Fruit fly (Drosophila melanogaster) whole organism, embryonic: ENCODE data around the gene Sbf.

Experiments
- Abd-B ChIP-seq: fragments of 200-800 bp; sonication (Bioruptor generic); optimal IDR thresholded peaks from 2 replicates; lab custom pipeline; 2018; ENCODE audit warnings: missing biosample characterization, mild to moderate bottlenecking, missing genetic modification characterization, moderate library complexity
- CG10147 ChIP-seq: fragments of 200-800 bp; sonication (Bioruptor generic); optimal IDR thresholded peaks from 2 replicates; lab custom pipeline; 2019; ENCODE audit warnings: missing biosample characterization, mild to moderate bottlenecking, missing genetic modification characterization, moderate library complexity
- CG10321 ChIP-seq: fragments of 200-800 bp; sonication (Bioruptor generic); IDR thresholded peaks from 2 replicates; pipeline ENCODE4 v1.3.6; 2022; ENCODE audit warnings: missing biosample characterization, missing genetic modification characterization
- CG12155 ChIP-seq: fragments of 200-800 bp; sonication (Bioruptor generic); optimal IDR thresholded peaks from 3 replicates; lab custom pipeline; 2016; ENCODE audit warnings: missing biosample characterization, missing genetic modification characterization
- CG12299 ChIP-seq: fragments of 200-800 bp; sonication (Bioruptor generic); optimal IDR thresholded peaks from 2 replicates; lab custom pipeline; 2018; ENCODE audit warnings: missing biosample characterization, mild to moderate bottlenecking, missing genetic modification characterization
- CG13123 ChIP-seq: fragments of 200-800 bp; sonication (Bioruptor generic); optimal IDR thresholded peaks from 2 replicates; lab custom pipeline; 2016; ENCODE audit warnings: missing biosample characterization, missing genetic modification characterization
- CG13624 ChIP-seq: fragments of 200-800 bp; sonication (Bioruptor generic); optimal IDR thresholded peaks from 2 replicates; lab custom pipeline; 2016; ENCODE audit warnings: missing biosample characterization, missing genetic modification characterization
- CG14441 ChIP-seq: fragments of 200-800 bp; sonication (Bioruptor generic); IDR thresholded peaks from 2 replicates; pipeline ENCODE4 v1.3.6; 2022; ENCODE audit warnings: missing biosample characterization, missing genetic modification characterization
- CG15269 ChIP-seq: fragments of 200-800 bp; sonication (Bioruptor generic); optimal IDR thresholded peaks from 2 replicates; lab custom pipeline; 2018; ENCODE audit warnings: missing biosample characterization, mild to moderate bottlenecking, missing genetic modification characterization, moderate library complexity
- CG1529 ChIP-seq: fragments of 200-800 bp; sonication (Bioruptor generic); optimal IDR thresholded peaks from 3 replicates; lab custom pipeline; 2018; ENCODE audit warnings: missing biosample characterization, missing genetic modification characterization
- CG17186 ChIP-seq: fragments of 200-800 bp; sonication (Bioruptor generic); optimal IDR thresholded peaks from 3 replicates; lab custom pipeline; 2017; ENCODE audit warnings: missing biosample characterization, missing genetic modification reagents, missing genetic modification characterization
- CG17802 ChIP-seq: fragments of 200-800 bp; sonication (Bioruptor generic); optimal IDR thresholded peaks from 2 replicates; lab custom pipeline; 2018; ENCODE audit warnings: missing biosample characterization, mild to moderate bottlenecking, missing genetic modification characterization, moderate library complexity
- CG30403 ChIP-seq: fragments of 200-800 bp; sonication (Bioruptor generic); optimal IDR thresholded peaks from 3 replicates; lab custom pipeline; 2016; ENCODE audit warnings: missing biosample characterization, missing genetic modification characterization
- CG31224 ChIP-seq: fragments of 200-800 bp; sonication (Bioruptor generic); IDR thresholded peaks from 2 replicates; pipeline ENCODE4 v1.3.6; 2022; ENCODE audit warnings: missing biosample characterization, missing genetic modification characterization
- CG34422 ChIP-seq: fragments of 200-800 bp; sonication (Bioruptor generic); IDR thresholded peaks from 3 replicates; pipeline ENCODE4 v1.3.6; 2022; ENCODE audit warnings: missing biosample characterization, missing genetic modification characterization
- CG6689 ChIP-seq: fragments of 200-800 bp; sonication (Bioruptor generic); IDR thresholded peaks from 2 replicates; pipeline ENCODE4 v1.3.6; 2022; ENCODE audit warnings: missing biosample characterization, missing genetic modification characterization
- CG7357 ChIP-seq: fragments of 200-800 bp; sonication (Bioruptor generic); IDR thresholded peaks from 3 replicates; pipeline ENCODE4 v1.3.6; 2022; ENCODE audit warnings: missing biosample characterization, missing genetic modification characterization
- CG7372 ChIP-seq: fragments of 200-800 bp; sonication (Bioruptor generic); IDR thresholded peaks from 2 replicates; pipeline ENCODE4 v1.3.6; 2022; ENCODE audit warnings: missing biosample characterization, missing genetic modification characterization
- CG8281 ChIP-seq: fragments of 200-800 bp; sonication (Bioruptor generic); optimal IDR thresholded peaks from 2 replicates; lab custom pipeline; 2018; ENCODE audit warnings: missing biosample characterization, mild to moderate bottlenecking, missing genetic modification characterization, moderate library complexity
- CG8359 ChIP-seq: fragments of 200-800 bp; sonication (Bioruptor generic); optimal IDR thresholded peaks from 2 replicates; lab custom pipeline; 2017; ENCODE audit warnings: missing biosample characterization, mild to moderate bottlenecking, missing genetic modification characterization, borderline replicate concordance
- CG9215 ChIP-seq: fragments of 200-800 bp; sonication (Bioruptor generic); IDR thresholded peaks from 2 replicates; pipeline ENCODE4 v1.3.6; 2022; ENCODE audit warnings: missing biosample characterization, missing genetic modification characterization
- CG9609 ChIP-seq: fragments of 200-800 bp; sonication (Bioruptor generic); optimal IDR thresholded peaks from 3 replicates; lab custom pipeline; 2016; ENCODE audit warnings: missing biosample characterization, missing genetic modification characterization
- CkIIα-i1 ChIP-seq: fragments of 200-800 bp; sonication (Bioruptor generic); IDR thresholded peaks from 2 replicates; pipeline ENCODE4 v1.3.6; 2022; ENCODE audit warnings: missing biosample characterization, missing genetic modification characterization
- Dip3 ChIP-seq: fragments of 200-800 bp; sonication (Bioruptor generic); optimal IDR thresholded peaks from 3 replicates; lab custom pipeline; 2016; ENCODE audit warnings: missing biosample characterization, missing genetic modification characterization
- Dp ChIP-seq: fragments of 200-800 bp; sonication (Bioruptor generic); optimal IDR thresholded peaks from 2 replicates; lab custom pipeline; 2018; ENCODE audit warnings: missing biosample characterization, mild to moderate bottlenecking, missing genetic modification characterization, moderate library complexity
- Drgx ChIP-seq: fragments of 200-800 bp; sonication (Bioruptor generic); IDR thresholded peaks from 2 replicates; pipeline ENCODE4 v1.3.6; 2022; ENCODE audit warnings: missing biosample characterization, missing genetic modification characterization
- E2f1 ChIP-seq: fragments of 200-800 bp; sonication (Bioruptor generic); IDR thresholded peaks from 2 replicates; pipeline ENCODE4 v1.3.6; 2022; ENCODE audit warnings: missing biosample characterization, missing genetic modification characterization
- MESR4 ChIP-seq: fragments of 200-800 bp; sonication (Bioruptor generic); optimal IDR thresholded peaks from 2 replicates; lab custom pipeline; 2018; ENCODE audit warnings: missing biosample characterization, mild to moderate bottlenecking, missing genetic modification characterization, moderate library complexity
- Sox100B ChIP-seq: fragments of 200-800 bp; sonication (Bioruptor generic); optimal IDR thresholded peaks from 3 replicates; lab custom pipeline; 2018; ENCODE audit warnings: missing biosample characterization, mild to moderate bottlenecking, missing genetic modification characterization
- Sry-δ ChIP-seq: fragments of 200-800 bp; sonication (Bioruptor generic); optimal IDR thresholded peaks from 2 replicates; lab custom pipeline; 2016; ENCODE audit warnings: missing biosample characterization, missing genetic modification characterization
- cwo ChIP-seq: fragments of 200-800 bp; sonication (Bioruptor generic); optimal IDR thresholded peaks from 3 replicates; lab custom pipeline; 2017; ENCODE audit warnings: missing biosample characterization, missing genetic modification characterization, mild to moderate bottlenecking, moderate library complexity, missing genetic modification reagents
- dimm ChIP-seq: fragments of 200-800 bp; sonication (Bioruptor generic); IDR thresholded peaks from 2 replicates; pipeline ENCODE4 v1.3.6; 2022; ENCODE audit warnings: missing biosample characterization, missing genetic modification characterization
- dmrt11E ChIP-seq: fragments of 200-800 bp; sonication (Bioruptor generic); optimal IDR thresholded peaks from 3 replicates; lab custom pipeline; 2018; ENCODE audit warnings: missing biosample characterization, mild to moderate bottlenecking, missing genetic modification characterization, moderate library complexity
- dpn ChIP-seq, 2 experiments: fragments of 200-800 bp; sonication (Bioruptor generic); optimal IDR thresholded peaks; 3 replicates each; lab custom pipeline; 2016; ENCODE audit warnings: missing biosample characterization in 2 of 2, missing genetic modification characterization in 2 of 2
- esg ChIP-seq: fragments of 200-800 bp; sonication (Bioruptor generic); conservative IDR thresholded peaks from 2 replicates; pipeline ENCODE4 v1.3.6; 2022; ENCODE audit warnings: missing biosample characterization, missing genetic modification characterization
- exex ChIP-seq: fragments of 200-800 bp; sonication (Bioruptor generic); optimal IDR thresholded peaks from 4 replicates; lab custom pipeline; 2018; ENCODE audit warnings: missing biosample characterization, mild to moderate bottlenecking, missing genetic modification characterization, moderate library complexity
- gro ChIP-seq: fragments of 200-800 bp; sonication (Bioruptor generic); optimal IDR thresholded peaks from 2 replicates; lab custom pipeline; 2016; ENCODE audit warnings: missing biosample characterization, missing genetic modification characterization
- her ChIP-seq: fragments of 200-800 bp; sonication (Bioruptor generic); optimal IDR thresholded peaks from 2 replicates; lab custom pipeline; 2016; ENCODE audit warnings: missing biosample characterization, missing genetic modification characterization
- hkb ChIP-seq, 2 experiments: fragments of 200-800 bp in 1 of 2; fragments of >200 bp in 1 of 2; sonication (Bioruptor generic) in 1 of 2; IDR thresholded peaks in 1 of 2; optimal IDR thresholded peaks in 1 of 2; 2 replicates each; pipeline versions ENCODE4 v1.3.6 to Lab custom; 2017 to 2022; ENCODE audit warnings: missing biosample characterization in 1 of 2, missing genetic modification characterization in 1 of 2
- klu ChIP-seq: fragments of 200-800 bp; sonication (Bioruptor generic); IDR thresholded peaks from 2 replicates; pipeline ENCODE4 v1.3.6; 2022; ENCODE audit warnings: missing biosample characterization, missing genetic modification characterization
- lab ChIP-seq: fragments of 200-800 bp; sonication (Bioruptor generic); optimal IDR thresholded peaks from 3 replicates; lab custom pipeline; 2017; ENCODE audit warnings: missing biosample characterization, missing genetic modification characterization, mild to moderate bottlenecking, moderate library complexity, missing genetic modification reagents
- nerfin-1 ChIP-seq: fragments of 200-800 bp; sonication (Bioruptor generic); optimal IDR thresholded peaks from 3 replicates; lab custom pipeline; 2019; ENCODE audit warnings: missing biosample characterization, mild to moderate bottlenecking, missing genetic modification characterization, moderate library complexity
- odd ChIP-seq: fragments of 200-800 bp; sonication (Bioruptor generic); optimal IDR thresholded peaks from 2 replicates; lab custom pipeline; 2017; ENCODE audit warnings: missing biosample characterization, mild to moderate bottlenecking, missing genetic modification characterization
- pan ChIP-seq, 4 experiments: fragments of >200 bp in 3 of 4; fragments of 200-800 bp in 1 of 4; sonication (Bioruptor generic) in 1 of 4; optimal IDR thresholded peaks in 3 of 4; IDR thresholded peaks in 1 of 4; 2 replicates each; pipeline versions ENCODE4 v1.3.6 to Lab custom; 2017 to 2022; ENCODE audit warnings: missing biosample characterization in 2 of 4, missing genetic modification characterization in 2 of 4, mixed read lengths in 1 of 4
- pnt ChIP-seq: fragments of 200-800 bp; sonication (Bioruptor generic); optimal IDR thresholded peaks from 3 replicates; lab custom pipeline; 2016; ENCODE audit warnings: missing biosample characterization, missing genetic modification characterization
- prd ChIP-seq, 3 experiments: fragments of >200 bp in 2 of 3; fragments of 200-800 bp in 1 of 3; sonication (Bioruptor generic) in 1 of 3; optimal IDR thresholded peaks in 2 of 3; IDR thresholded peaks in 1 of 3; 2 replicates in 2 of 3; 3 replicates in 1 of 3; pipeline versions ENCODE4 v1.3.6 to Lab custom; 2017 to 2022; ENCODE audit warnings: missing biosample characterization in 1 of 3, missing genetic modification characterization in 1 of 3
- pros ChIP-seq: fragments of 200-800 bp; sonication (Bioruptor generic); optimal IDR thresholded peaks from 3 replicates; lab custom pipeline; 2019; ENCODE audit warnings: missing biosample characterization, mild to moderate bottlenecking, missing genetic modification characterization, moderate library complexity
- pzg ChIP-seq: fragments of 200-800 bp; sonication (Bioruptor generic); optimal IDR thresholded peaks from 3 replicates; lab custom pipeline; 2018; ENCODE audit warnings: missing biosample characterization, mild to moderate bottlenecking, missing genetic modification characterization, moderate library complexity
- scrt ChIP-seq: fragments of 200-800 bp; sonication (Bioruptor generic); optimal IDR thresholded peaks from 2 replicates; lab custom pipeline; 2018; ENCODE audit warnings: missing biosample characterization, mild to moderate bottlenecking, missing genetic modification characterization, moderate library complexity
- z ChIP-seq: fragments of 200-800 bp; sonication (Bioruptor generic); IDR thresholded peaks from 3 replicates; pipeline ENCODE4 v1.3.6; 2022; ENCODE audit warnings: missing biosample characterization, missing genetic modification characterization

Gene Sbf

DNA sequence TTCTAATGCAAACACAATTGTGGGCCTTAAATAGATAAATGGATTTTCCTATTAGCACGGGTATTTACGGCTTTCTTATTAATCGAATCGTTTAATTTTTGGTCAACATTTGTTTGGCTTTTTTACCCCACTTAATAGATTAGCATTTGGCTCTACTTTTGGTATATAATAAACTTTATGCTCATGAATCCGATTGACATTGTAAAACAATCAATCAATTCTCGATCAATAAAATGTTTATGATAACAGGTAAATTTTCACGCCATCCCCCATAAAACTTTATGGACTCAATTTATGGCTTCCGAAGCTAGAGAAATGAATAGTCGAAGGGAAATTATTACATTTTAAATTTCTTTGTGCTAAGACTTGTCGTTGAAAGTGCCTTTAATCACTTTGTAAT lies 12.9 kb upstream of the Sbf start (continued):
- TF ChIP-seq Drgx (GFP tag; lab: Robert Waterston, UW) = no peak
- no peak for TF ChIP-seq klu (GFP tag; lab: Robert Waterston, UW)
- peak; percentile 23 for TF ChIP-seq CG1529 (GFP tag; lab: Kevin White, UChicago)
- peak; percentile 88 for TF ChIP-seq exex (tag; lab: Kevin White, UChicago)
- no peak for TF ChIP-seq CG17802 (tag; lab: Kevin White, UChicago)
- TF ChIP-seq CG10147 (GFP tag; lab: Kevin White, UChicago) = no peak
- no peak for TF ChIP-seq CG12155 (GFP tag; lab: Kevin White, UChicago)
- no peak for TF ChIP-seq CG9609 (GFP tag; lab: Kevin White, UChicago)
- TF ChIP-seq CG7372 (GFP tag; lab: Robert Waterston, UW) = no peak
- TF ChIP-seq CG9215 (GFP tag; lab: Robert Waterston, UW) = no peak
- TF ChIP-seq CG10321 = no peak
- no peak for TF ChIP-seq CG34422 (GFP tag; lab: Robert Waterston, UW)
- peak; percentile 15 for TF ChIP-seq CG8359 (GFP tag; lab: Kevin White, UChicago)
- no peak for TF ChIP-seq CG13624 (GFP tag; lab: Kevin White, UChicago)
- peak; percentile 49 for TF ChIP-seq odd (GFP tag; lab: Kevin White, UChicago)
- TF ChIP-seq dimm = no peak
- TF ChIP-seq CG13123 (GFP tag; lab: Kevin White, UChicago) = no peak
- peak; percentile 79 for TF ChIP-seq CG15269 (tag; lab: Kevin White, UChicago)
- peak; percentile 63 for TF ChIP-seq Sox100B (GFP tag; lab: Kevin White, UChicago)
- TF ChIP-seq CG6689 (GFP tag; lab: Robert Waterston, UW) = no peak
- no peak for TF ChIP-seq E2f1
- TF ChIP-seq prd (optimal IDR thresholded peaks at IDR 0.05; lab: Kevin White, UChicago) = no peak
- no peak for TF ChIP-seq prd (GFP tag; IDR thresholded peaks at IDR 0.05; lab: Robert Waterston, UW)
- no peak for TF ChIP-seq her (GFP tag; lab: Kevin White, UChicago)
- no peak for TF ChIP-seq pnt (GFP tag; lab: Kevin White, UChicago)
- peak; percentile 20 for TF ChIP-seq gro (GFP tag; lab: Kevin White, UChicago)
- TF ChIP-seq CG31224 = 0 out of 2 replicates have a peak, but pooled peaks have one; percentile 5
- no peak for TF ChIP-seq scrt (GFP tag; lab: Kevin White, UChicago)
- peak; percentile 23 for TF ChIP-seq CG17186 (GFP tag; lab: Kevin White, UChicago)
- no peak for TF ChIP-seq Dp (GFP tag; lab: Kevin White, UChicago)
- no peak for TF ChIP-seq esg
- no peak for TF ChIP-seq pan (optimal IDR thresholded peaks at IDR 0.05; lab: Kevin White, UChicago)
- no peak for TF ChIP-seq pan (GFP tag; optimal IDR thresholded peaks at IDR 0.05 in 1 of 2, IDR thresholded peaks at IDR 0.05 in 1 of 2)
- TF ChIP-seq dpn (GFP tag; optimal IDR thresholded peaks at IDR 0.05; lab: Kevin White, UChicago) = no peak
- no peak for TF ChIP-seq CG7357 (GFP tag; lab: Robert Waterston, UW)
- no peak for TF ChIP-seq dmrt11E (tag; lab: Kevin White, UChicago)
- TF ChIP-seq pros (GFP tag; lab: Kevin White, UChicago) = no peak
- no peak for TF ChIP-seq cwo (GFP tag; lab: Kevin White, UChicago)
- no peak for TF ChIP-seq z (GFP tag; lab: Robert Waterston, UW)
- no peak for TF ChIP-seq Sry-δ (GFP tag; lab: Kevin White, UChicago)
- peak; percentile 55 for TF ChIP-seq nerfin-1 (tag; lab: Kevin White, UChicago)
- TF ChIP-seq CG30403 (GFP tag; lab: Kevin White, UChicago) = no peak
- peak; percentile 66 for TF ChIP-seq lab
- peak; percentile 57 for TF ChIP-seq CG12299 (tag; lab: Kevin White, UChicago)
- TF ChIP-seq CG8281 (tag; lab: Kevin White, UChicago) = peak; percentile 64
- TF ChIP-seq MESR4 = no peak
- no peak for TF ChIP-seq Dip3 (GFP tag; lab: Kevin White, UChicago)
- TF ChIP-seq Abd-B (GFP tag; lab: Kevin White, UChicago) = no peak
- TF ChIP-seq hkb (optimal IDR thresholded peaks at IDR 0.05; lab: Kevin White, UChicago) = no peak
- no peak for TF ChIP-seq hkb (GFP tag; IDR thresholded peaks at IDR 0.05; lab: Robert Waterston, UW)
- TF ChIP-seq pzg (GFP tag; lab: Kevin White, UChicago) = no peak
- TF ChIP-seq CkIIα-i1 (GFP tag; lab: Robert Waterston, UW) = no peak
- TF ChIP-seq CG14441 (GFP tag; lab: Robert Waterston, UW) = no peak
